Fruit fly (Drosophila melanogaster) S2 (cell line): Measurements from ENCODE around the gene tal-AA.

ENCODE experiments used
- CG8478 ChIP-seq: fragments of >200 bp; optimal IDR thresholded peaks from 2 replicates; lab custom pipeline; 2018
- CTCF ChIP-seq, 2 experiments: fragments of >200 bp; optimal IDR thresholded peaks; 2 replicates each; lab custom pipeline; 2018

The tal-AA gene

dm6 chr3R:13790820-13791219 lies 22.1 kb upstream of the tal-AA start:
- TF ChIP-seq CTCF (optimal IDR thresholded peaks at IDR 0.05; lab: Kevin White, UChicago) (no peak), CG8478 (lab: Kevin White, UChicago) (no peak)

dm6 chr3R:13793105-13793978 lies 19.6 kb upstream of the tal-AA start:
- TF ChIP-seq CG8478 (lab: Kevin White, UChicago) (no peak), CTCF (optimal IDR thresholded peaks at IDR 0.05; lab: Kevin White, UChicago) (no peak)

- TF ChIP-seq CG8478 (lab: Kevin White, UChicago) = no peak
- no peak for TF ChIP-seq CTCF (optimal IDR thresholded peaks at IDR 0.05; lab: Kevin White, UChicago)
These were observed 18.8 kb upstream of the tal-AA start for dm6 chr3R:13793979-13794665.

dm6 chr3R:13794666-13795055 lies 18.2 kb upstream of the tal-AA start:
- TF ChIP-seq CG8478 (lab: Kevin White, UChicago) = no peak
- no peak for TF ChIP-seq CTCF (optimal IDR thresholded peaks at IDR 0.05; lab: Kevin White, UChicago)

- TF ChIP-seq CG8478 (lab: Kevin White, UChicago) (no peak), CTCF (optimal IDR thresholded peaks at IDR 0.05; lab: Kevin White, UChicago) (no peak)
These were observed 16.8 kb upstream of the tal-AA start for dm6 chr3R:13796071-13796470.

dm6 chr3R:13796607-13797246 lies 16.2 kb upstream of the tal-AA start:
- TF ChIP-seq CG8478 (lab: Kevin White, UChicago) (no peak), CTCF (optimal IDR thresholded peaks at IDR 0.05; lab: Kevin White, UChicago) (no peak)

dm6 chr3R:13797269-13797677 lies 15.6 kb upstream of the tal-AA start:
- TF ChIP-seq CG8478 (lab: Kevin White, UChicago) (no peak), CTCF (optimal IDR thresholded peaks at IDR 0.05; lab: Kevin White, UChicago) (no peak)

dm6 chr3R:13797823-13798446 lies 15.0 kb upstream of the tal-AA start:
- TF ChIP-seq CTCF (optimal IDR thresholded peaks at IDR 0.05; lab: Kevin White, UChicago) = no peak
- TF ChIP-seq CG8478 (lab: Kevin White, UChicago) = no peak

- TF ChIP-seq CG8478 (lab: Kevin White, UChicago) (no peak), CTCF (optimal IDR thresholded peaks at IDR 0.05; lab: Kevin White, UChicago) (no peak)
These were observed 13.1 kb upstream of the tal-AA start for dm6 chr3R:13799567-13800429.

dm6 chr3R:13800430-13800848 lies 12.5 kb upstream of the tal-AA start:
- no peak for TF ChIP-seq CTCF (optimal IDR thresholded peaks at IDR 0.05; lab: Kevin White, UChicago)
- TF ChIP-seq CG8478 (lab: Kevin White, UChicago) = no peak

- no peak for TF ChIP-seq CTCF (optimal IDR thresholded peaks at IDR 0.05; lab: Kevin White, UChicago)
- TF ChIP-seq CG8478 (lab: Kevin White, UChicago) = no peak
These were observed 11.5 kb upstream of the tal-AA start for dm6 chr3R:13801184-13802056.

dm6 chr3R:13802057-13802817 lies 10.7 kb upstream of the tal-AA start:
- TF ChIP-seq CTCF (optimal IDR thresholded peaks at IDR 0.05; lab: Kevin White, UChicago) = no peak
- no peak for TF ChIP-seq CG8478 (lab: Kevin White, UChicago)
